Worm (Caenorhabditis elegans) whole organism, early embryonic: ENCODE data around the gene nspd-4.

Experiments used
- aly-1 ChIP-seq: sonication (generic microtip); optimal IDR thresholded peaks from 2 replicates; lab custom pipeline; 2016; ENCODE audit warnings: missing genetic modification characterization, missing compliant biosample characterization
- ama-1 ChIP-seq: fragments of 150-350 bp; optimal IDR thresholded peaks from 2 replicates; lab custom pipeline; 2014
- ceh-13 ChIP-seq: fragments of 200-800 bp; sonication (Bioruptor generic); optimal IDR thresholded peaks from 2 replicates; lab custom pipeline; 2018; ENCODE audit warnings: mild to moderate bottlenecking, missing genetic modification characterization, missing compliant biosample characterization
- ceh-36 ChIP-seq: sonication (generic microtip); optimal IDR thresholded peaks from 2 replicates; lab custom pipeline; 2016; ENCODE audit warnings: missing genetic modification characterization, inconsistent platforms, missing compliant biosample characterization
- flt-1 ChIP-seq: fragments of 200-800 bp; sonication (Bioruptor generic); IDR thresholded peaks from 2 replicates; pipeline ENCODE4 v1.3.6; 2022; ENCODE audit warnings: missing genetic modification characterization, missing compliant biosample characterization
- hmbx-1 ChIP-seq: sonication (generic microtip); optimal IDR thresholded peaks from 2 replicates; lab custom pipeline; 2016; ENCODE audit warnings: mild to moderate bottlenecking, missing genetic modification characterization, missing compliant biosample characterization
- hnd-1 ChIP-seq: sonication (generic microtip); optimal IDR thresholded peaks from 2 replicates; lab custom pipeline; 2016; ENCODE audit warnings: missing genetic modification characterization, missing compliant biosample characterization
- pes-1 ChIP-seq: fragments of 200-800 bp; sonication (Bioruptor generic); IDR thresholded peaks from 2 replicates; pipeline ENCODE4 v1.3.6; 2022; ENCODE audit warnings: missing genetic modification reagents, missing genetic modification characterization, missing compliant biosample characterization
- scrt-1 ChIP-seq: fragments of 200-800 bp; sonication (Bioruptor generic); IDR thresholded peaks from 2 replicates; pipeline ENCODE4 v1.3.6; 2022; ENCODE audit warnings: missing genetic modification characterization, missing compliant biosample characterization
- sea-1 ChIP-seq: fragments of 200-800 bp; sonication (Bioruptor generic); conservative IDR thresholded peaks from 2 replicates; pipeline ENCODE4 v1.3.6; 2022; ENCODE audit warnings: missing genetic modification characterization, missing compliant biosample characterization
- tbx-11 ChIP-seq: fragments of 200-800 bp; sonication (Bioruptor generic); IDR thresholded peaks from 2 replicates; pipeline ENCODE4 v1.3.6; 2022; ENCODE audit warnings: missing genetic modification characterization, missing compliant biosample characterization
- tra-4 ChIP-seq: sonication (generic microtip); optimal IDR thresholded peaks from 2 replicates; lab custom pipeline; 2017; ENCODE audit warnings: missing genetic modification characterization, missing compliant biosample characterization

DNA sequence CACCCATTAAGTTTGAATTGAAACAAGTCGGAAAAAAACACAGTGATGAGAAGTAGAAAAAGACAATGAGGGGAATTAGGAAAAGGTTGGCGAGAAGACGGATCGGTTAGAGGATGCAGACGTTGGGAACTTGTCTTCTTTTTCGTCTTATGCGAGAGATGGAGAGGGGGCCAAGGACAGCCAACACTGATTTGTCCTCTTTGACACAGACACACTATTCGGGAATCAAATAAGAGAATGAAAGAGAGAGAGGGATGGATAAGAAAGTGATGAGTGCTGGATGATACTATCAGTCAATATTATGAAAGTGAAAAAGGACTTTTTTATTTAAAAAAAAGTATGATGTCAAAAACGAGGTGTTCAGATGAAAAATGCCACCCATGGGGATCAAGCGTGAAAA is 20.7 kb upstream of the nspd-4 start, which contains the start of gene lact-5:
- TF ChIP-seq pes-1 (GFP tag; lab: Robert Waterston, UW) = no peak
- TF ChIP-seq ama-1 (lab: Kevin White, UChicago) = no peak
- no peak for TF ChIP-seq aly-1
- no peak for TF ChIP-seq sea-1 (GFP tag; lab: Robert Waterston, UW)
- TF ChIP-seq hnd-1 (tag; lab: Kevin White, UChicago) = no peak
- TF ChIP-seq flt-1 (GFP tag; lab: Robert Waterston, UW) = no peak
- no peak for TF ChIP-seq tra-4 (tag; lab: Kevin White, UChicago)
- no peak for TF ChIP-seq hmbx-1 (tag; lab: Kevin White, UChicago)
- TF ChIP-seq tbx-11 (GFP tag; lab: Robert Waterston, UW) = no peak
- no peak for TF ChIP-seq ceh-36 (tag; lab: Kevin White, UChicago)
- TF ChIP-seq scrt-1 (GFP tag; lab: Robert Waterston, UW) = no peak
- no peak for TF ChIP-seq ceh-13 (GFP tag; lab: Kevin White, UChicago)
